Worm (Caenorhabditis elegans) whole organism, L2 larva: ENCODE measurements around the gene Y94H6A.7.

Experiments
- gmeb-1 ChIP-seq: fragments of 150-350 bp; optimal IDR thresholded peaks from 2 replicates; lab custom pipeline; 2014; ENCODE audit warnings: missing biosample characterization, missing genetic modification characterization
- mdl-1 ChIP-seq, 2 experiments: fragments of 150-350 bp in 1 of 2; sonication (generic microtip) in 1 of 2; optimal IDR thresholded peaks; 2 replicates each; lab custom pipeline; 2017; ENCODE audit warnings: missing biosample characterization in 2 of 2, missing genetic modification characterization in 2 of 2
- nhr-12 ChIP-seq: fragments of 150-350 bp; optimal IDR thresholded peaks from 2 replicates; lab custom pipeline; 2014; ENCODE audit warnings: missing biosample characterization, missing genetic modification characterization
- ztf-1 ChIP-seq: fragments of 200-800 bp; sonication (Bioruptor generic); conservative IDR thresholded peaks from 2 replicates; pipeline ENCODE4 v1.3.6; 2022; ENCODE audit warnings: missing genetic modification characterization, missing compliant biosample characterization

DNA sequence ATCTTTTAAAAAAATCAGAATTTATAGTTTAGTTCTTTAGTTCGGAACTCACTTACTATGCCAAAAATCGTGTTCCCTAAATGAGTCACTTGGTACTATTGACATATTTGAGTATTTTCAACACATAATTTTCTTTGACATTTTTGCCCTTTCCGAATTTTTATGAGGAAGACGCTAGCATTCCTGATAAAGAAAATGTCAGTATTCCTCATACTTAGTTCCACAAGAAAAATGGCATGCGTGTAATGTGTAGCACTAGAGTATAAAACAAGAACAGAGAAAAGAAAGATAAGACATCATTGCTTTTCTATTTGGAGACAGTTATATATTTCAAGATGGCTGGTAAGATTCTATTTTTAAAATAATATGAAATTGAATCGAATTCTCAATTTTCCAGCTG lies 13.6 kb upstream of the Y94H6A.7 start, which contains the start of gene Y94H6A.2:
- TF ChIP-seq ztf-1 (GFP tag; lab: Robert Waterston, UW) (no peak), mdl-1 (tag; optimal IDR thresholded peaks at IDR 0.05; lab: Kevin White, UChicago) (no peak), nhr-12 (tag; lab: Kevin White, UChicago) (no peak), gmeb-1 (tag; lab: Kevin White, UChicago) (no peak)
